Fruit fly (Drosophila melanogaster) whole organism, pupa: Measurements from ENCODE around the gene CG13722.

Source experiments
- CG12605 ChIP-seq: fragments of 200-800 bp; sonication (Bioruptor generic); IDR thresholded peaks from 2 replicates; pipeline ENCODE4 v1.3.6; 2022; ENCODE audit warnings: missing biosample characterization, missing genetic modification characterization
- CG13204 ChIP-seq: fragments of 200-800 bp; sonication (Bioruptor generic); optimal IDR thresholded peaks from 2 replicates; lab custom pipeline; 2018; ENCODE audit warnings: missing biosample characterization, mild to moderate bottlenecking, missing genetic modification characterization, moderate library complexity
- CG14655 ChIP-seq: fragments of 200-800 bp; sonication (Bioruptor generic); optimal IDR thresholded peaks from 3 replicates; lab custom pipeline; 2017; ENCODE audit warnings: mild to moderate bottlenecking, missing biosample characterization, missing genetic modification reagents, missing genetic modification characterization
- CG34367 ChIP-seq: fragments of 200-800 bp; sonication (Bioruptor generic); optimal IDR thresholded peaks from 2 replicates; lab custom pipeline; 2018; ENCODE audit warnings: missing biosample characterization, mild to moderate bottlenecking, missing genetic modification characterization
- CG8159 ChIP-seq: fragments of 200-800 bp; sonication (Bioruptor generic); optimal IDR thresholded peaks from 3 replicates; lab custom pipeline; 2018; ENCODE audit warnings: missing biosample characterization, mild to moderate bottlenecking, missing genetic modification characterization, moderate library complexity
- CG8301 ChIP-seq: fragments of 200-800 bp; sonication (Bioruptor generic); optimal IDR thresholded peaks from 2 replicates; lab custom pipeline; 2018; ENCODE audit warnings: missing biosample characterization, mild to moderate bottlenecking, missing genetic modification characterization
- CG9948 ChIP-seq: fragments of 200-800 bp; sonication (Bioruptor generic); optimal IDR thresholded peaks from 2 replicates; lab custom pipeline; 2018; ENCODE audit warnings: missing biosample characterization, mild to moderate bottlenecking, missing genetic modification characterization, moderate library complexity
- D1 ChIP-seq: fragments of 200-800 bp; sonication (Bioruptor generic); optimal IDR thresholded peaks from 2 replicates; lab custom pipeline; 2018; ENCODE audit warnings: missing biosample characterization, mild to moderate bottlenecking, missing genetic modification characterization, moderate library complexity
- EcR ChIP-seq: fragments of 200-800 bp; sonication (Bioruptor generic); optimal IDR thresholded peaks from 3 replicates; lab custom pipeline; 2019; ENCODE audit warnings: missing biosample characterization, missing genetic modification characterization, mild to moderate bottlenecking, moderate library complexity, missing genetic modification reagents
- Ets98B ChIP-seq: fragments of 200-800 bp; sonication (Bioruptor generic); IDR thresholded peaks from 2 replicates; pipeline ENCODE4 v1.3.6; 2022; ENCODE audit warnings: missing biosample characterization, missing genetic modification characterization
- Snoo ChIP-seq: fragments of 200-800 bp; sonication (Bioruptor generic); optimal IDR thresholded peaks from 3 replicates; lab custom pipeline; 2017; ENCODE audit warnings: missing biosample characterization, mild to moderate bottlenecking, missing genetic modification characterization, inconsistent platforms
- rn ChIP-seq: fragments of 200-800 bp; sonication (Bioruptor generic); IDR thresholded peaks from 2 replicates; pipeline ENCODE4 v1.3.6; 2022; ENCODE audit warnings: missing biosample characterization, missing genetic modification characterization

- no peak for TF ChIP-seq CG13204 (GFP tag; lab: Kevin White, UChicago)
- TF ChIP-seq CG34367 (tag; lab: Kevin White, UChicago): no peak
- no peak for TF ChIP-seq EcR
- TF ChIP-seq rn (GFP tag; lab: Robert Waterston, UW): no peak
- no peak for TF ChIP-seq Snoo (tag; lab: Kevin White, UChicago)
- TF ChIP-seq Ets98B (GFP tag; lab: Robert Waterston, UW): no peak
- no peak for TF ChIP-seq CG9948 (tag; lab: Kevin White, UChicago)
- TF ChIP-seq CG8159 (tag; lab: Kevin White, UChicago): no peak
- TF ChIP-seq CG14655 (GFP tag; lab: Kevin White, UChicago): no peak
- no peak for TF ChIP-seq CG12605 (GFP tag; lab: Robert Waterston, UW)
- no peak for TF ChIP-seq CG8301 (tag; lab: Kevin White, UChicago)
- TF ChIP-seq D1: no peak
Observed at dm6 chr3L:4466530-4466929, 24.2 kb downstream of the CG13722 start, which contains the start of gene CG32241.
